Fruit fly (Drosophila melanogaster): ENCODE measurements around the gene CG13999.
A peak's percentile ranks its signal among the peaks of the same experiment; 100 is the strongest.

Gene CG13999

DNA sequence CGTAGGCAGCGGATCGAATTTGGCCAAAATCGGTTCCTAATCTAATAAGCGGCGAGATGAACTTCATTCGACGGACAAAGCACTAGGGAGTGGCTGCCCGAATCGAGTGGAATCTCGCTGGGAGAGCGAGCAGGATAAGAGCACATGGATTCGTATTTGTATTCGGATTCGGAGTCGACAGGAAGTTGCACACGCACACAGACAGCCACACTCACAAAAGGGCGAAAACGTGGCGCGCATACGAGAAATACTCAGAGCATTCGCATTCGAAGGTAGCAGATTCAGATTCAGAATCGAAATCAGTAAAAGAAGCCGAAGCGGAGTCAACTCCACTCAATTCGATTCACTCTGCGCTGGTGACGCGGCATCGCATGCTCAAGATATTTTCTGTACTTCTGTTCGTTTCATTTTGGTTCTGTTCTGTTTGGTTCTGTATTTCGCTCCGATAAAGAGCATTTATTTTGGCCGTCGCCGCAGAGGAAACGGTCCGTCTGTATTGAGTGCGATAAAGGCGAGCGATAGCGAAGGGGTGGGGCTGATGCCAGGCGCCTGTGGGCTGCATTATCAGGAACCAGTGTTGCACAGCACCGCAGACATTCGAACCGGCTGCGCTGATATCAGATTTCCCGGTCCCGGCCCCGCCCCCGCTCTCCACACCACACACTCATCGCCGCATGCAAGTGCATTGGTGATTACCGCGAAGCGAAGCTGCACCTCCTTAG lies 22.2 kb upstream of the CG13999 start:
- no peak for TF ChIP-seq bab1 (GFP tag; optimal IDR thresholded peaks at IDR 0.05)
- TF ChIP-seq CG7045 (GFP tag; optimal IDR thresholded peaks at IDR 0.05), result no peak
- TF ChIP-seq Mnt (GFP tag; optimal IDR thresholded peaks at IDR 0.05), result peak; percentile 58
- TF ChIP-seq CG14711 (tag; optimal IDR thresholded peaks at IDR 0.05), result no peak
- TF ChIP-seq cic (GFP tag; optimal IDR thresholded peaks at IDR 0.05), result peak; percentile 40
- no peak for TF ChIP-seq CG1620 (GFP tag; optimal IDR thresholded peaks at IDR 0.05)
- TF ChIP-seq kay (GFP tag; ENCODE audit: borderline replicate concordance), result no peak
- TF ChIP-seq Crg-1 (GFP tag; optimal IDR thresholded peaks at IDR 0.05), result peak; percentile 34
- TF ChIP-seq CG12768 (GFP tag; optimal IDR thresholded peaks at IDR 0.05), result peak; percentile 70
- no peak for TF ChIP-seq ovo (GFP tag; optimal IDR thresholded peaks at IDR 0.05)
- no peak for TF ChIP-seq tj (GFP tag; optimal IDR thresholded peaks at IDR 0.05)
- TF ChIP-seq pad (GFP tag; optimal IDR thresholded peaks at IDR 0.05), result peak; percentile 30

DNA sequence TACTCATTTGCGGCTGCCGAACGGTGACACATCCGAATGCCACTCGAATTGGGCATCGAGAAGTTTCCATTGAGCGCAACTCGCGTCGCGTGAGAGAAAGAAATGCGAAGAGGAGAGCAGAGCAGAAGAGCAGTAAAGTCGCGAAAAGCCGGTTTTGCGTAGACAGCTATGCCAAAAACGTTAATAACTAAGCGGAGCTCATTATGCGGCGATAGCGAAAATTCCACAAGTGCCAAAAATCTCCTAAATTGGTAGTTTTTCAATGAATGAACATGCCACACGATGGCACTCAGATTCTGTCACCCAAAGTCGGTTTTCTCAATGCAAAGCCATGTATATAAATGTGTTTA lies 21.4 kb upstream of the CG13999 start:
- TF ChIP-seq kay (GFP tag; ENCODE audit: borderline replicate concordance) (peak; percentile 91), CG12768 (GFP tag; optimal IDR thresholded peaks at IDR 0.05) (no peak)

DNA sequence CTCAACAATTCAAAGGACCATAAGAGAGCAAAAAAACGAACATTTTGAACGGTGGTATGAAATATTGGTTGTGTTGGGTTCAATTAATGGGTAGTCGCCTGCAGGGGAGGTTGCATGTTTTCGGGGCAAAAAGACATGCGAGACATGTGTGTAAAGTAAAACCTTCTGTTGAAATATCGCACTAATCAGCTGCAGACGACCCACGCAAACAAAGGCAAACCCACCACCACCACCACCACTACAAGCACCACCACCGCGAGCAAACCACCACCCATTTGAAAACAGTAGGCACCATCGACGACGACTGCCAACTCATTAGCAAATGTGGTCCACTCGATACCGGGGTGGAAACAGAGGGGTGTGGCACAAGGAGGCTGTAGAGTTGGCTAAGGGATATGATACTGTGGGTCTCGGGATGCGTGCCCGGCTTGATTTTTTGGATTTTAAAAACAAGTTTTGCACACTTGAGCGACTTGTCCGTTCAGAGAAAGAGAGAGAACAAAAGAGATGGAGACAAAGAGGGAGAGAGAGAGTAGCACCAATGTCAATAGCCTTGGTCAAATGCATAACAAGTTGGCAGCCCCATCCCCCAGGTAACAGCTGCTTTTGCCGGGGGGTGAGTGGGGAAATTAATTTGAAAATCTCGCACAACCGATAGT lies 20.9 kb upstream of the CG13999 start:
- peak; percentile 8 for TF ChIP-seq Crg-1 (GFP tag; optimal IDR thresholded peaks at IDR 0.05)
- peak; percentile 4 for TF ChIP-seq CG1620 (GFP tag; optimal IDR thresholded peaks at IDR 0.05)
- no peak for TF ChIP-seq tj (GFP tag; optimal IDR thresholded peaks at IDR 0.05)
- no peak for TF ChIP-seq CG7045 (GFP tag; optimal IDR thresholded peaks at IDR 0.05)
- TF ChIP-seq CG7101 (tag; optimal IDR thresholded peaks at IDR 0.05), result no peak
- TF ChIP-seq CG14711 (tag; optimal IDR thresholded peaks at IDR 0.05), result no peak
- TF ChIP-seq toe (GFP tag; optimal IDR thresholded peaks at IDR 0.05), result no peak
- no peak for TF ChIP-seq bab1 (GFP tag; optimal IDR thresholded peaks at IDR 0.05)
- TF ChIP-seq CG12768 (GFP tag; optimal IDR thresholded peaks at IDR 0.05), result no peak
- TF ChIP-seq cic (GFP tag; optimal IDR thresholded peaks at IDR 0.05), result peak; percentile 48
- TF ChIP-seq ovo (GFP tag; optimal IDR thresholded peaks at IDR 0.05), result no peak
- TF ChIP-seq Hr96 (GFP tag; optimal IDR thresholded peaks at IDR 0.05), result no peak
- peak; percentile 47 for TF ChIP-seq pad (GFP tag; optimal IDR thresholded peaks at IDR 0.05)
- TF ChIP-seq CG11617 (GFP tag; optimal IDR thresholded peaks at IDR 0.05), result no peak
- no peak for TF ChIP-seq Clk (GFP tag; optimal IDR thresholded peaks at IDR 0.05)
- no peak for TF ChIP-seq kay (GFP tag; ENCODE audit: borderline replicate concordance)
- no peak for TF ChIP-seq Mnt (GFP tag; optimal IDR thresholded peaks at IDR 0.05)
- no peak for TF ChIP-seq cnc (optimal IDR thresholded peaks at IDR 0.05)
- no peak for TF ChIP-seq CG33017 (tag; optimal IDR thresholded peaks at IDR 0.05)
- TF ChIP-seq CG5204 (GFP tag; optimal IDR thresholded peaks at IDR 0.05), result no peak

DNA sequence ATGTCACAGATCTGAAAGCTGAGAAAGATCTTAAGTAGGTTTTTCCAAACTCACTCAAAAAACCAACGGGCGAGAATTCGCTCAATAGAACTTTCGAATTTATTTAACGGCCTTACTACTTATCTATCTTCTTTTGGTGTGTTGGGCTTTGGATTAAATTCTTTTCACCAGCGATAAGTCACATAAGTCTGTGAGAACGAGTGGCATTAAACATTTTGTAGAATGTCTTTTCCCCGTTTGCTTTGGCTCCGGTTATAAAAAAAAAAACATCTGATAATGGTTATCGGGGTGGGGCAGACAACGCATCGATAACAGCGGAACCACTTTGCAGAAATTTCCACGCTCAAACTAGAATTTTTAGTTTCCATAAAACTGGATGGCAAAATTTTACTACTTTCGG lies 19.3 kb upstream of the CG13999 start:
- TF ChIP-seq Hr96 (GFP tag; optimal IDR thresholded peaks at IDR 0.05), result no peak
- TF ChIP-seq CG1620 (GFP tag; optimal IDR thresholded peaks at IDR 0.05), result no peak
- no peak for TF ChIP-seq CG11617 (GFP tag; optimal IDR thresholded peaks at IDR 0.05)
- TF ChIP-seq CG7101 (tag; optimal IDR thresholded peaks at IDR 0.05), result no peak
- TF ChIP-seq Crg-1 (GFP tag; optimal IDR thresholded peaks at IDR 0.05), result no peak

DNA sequence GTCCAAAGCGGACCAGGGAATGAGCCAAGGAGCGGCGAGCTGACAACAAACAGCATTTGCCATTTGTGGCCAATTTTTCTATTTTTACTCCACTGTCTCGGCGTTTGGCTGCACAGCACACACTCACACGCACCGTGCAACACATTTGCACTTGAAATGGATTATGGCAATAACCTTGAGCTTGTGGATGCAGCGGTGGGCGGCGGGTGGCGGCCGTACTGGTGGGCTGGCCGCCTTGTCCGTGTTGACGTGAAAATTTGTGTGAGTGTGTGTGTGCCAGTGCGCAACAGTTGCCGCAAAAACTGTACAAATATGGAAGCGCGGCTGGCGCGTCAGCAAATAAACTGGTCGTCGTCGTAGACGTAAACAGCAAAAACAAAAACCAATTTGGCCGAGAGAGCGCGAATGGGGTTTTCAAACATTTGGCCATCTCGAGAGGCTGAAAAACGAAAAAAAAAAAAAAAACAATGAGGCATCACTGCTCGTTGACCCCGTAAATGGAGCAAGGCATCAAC lies 18.8 kb upstream of the CG13999 start:
- TF ChIP-seq CG7045 (GFP tag; optimal IDR thresholded peaks at IDR 0.05) (no peak), tj (GFP tag; optimal IDR thresholded peaks at IDR 0.05) (peak; percentile 26)

DNA sequence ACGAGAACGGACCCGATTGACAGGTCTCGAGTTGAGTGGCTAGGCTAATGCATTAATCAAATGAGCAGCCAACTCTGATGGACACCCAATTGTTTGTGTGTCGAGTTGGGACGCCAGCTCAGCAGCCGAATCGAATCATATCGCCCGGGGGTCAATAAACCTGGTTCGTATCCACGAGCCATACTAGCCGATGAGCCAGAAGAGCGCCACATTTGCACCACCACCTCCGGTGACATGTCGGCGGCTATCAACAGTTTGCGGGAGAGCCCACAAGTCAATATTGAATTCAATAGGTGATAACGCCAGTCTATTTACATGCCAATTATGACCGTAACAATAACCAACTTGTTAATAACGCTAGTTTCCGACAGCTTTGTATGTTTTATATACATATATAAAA lies 17.9 kb upstream of the CG13999 start:
- peak; percentile 73 for TF ChIP-seq CG7045 (GFP tag; optimal IDR thresholded peaks at IDR 0.05)
- peak; percentile 46 for TF ChIP-seq cic (GFP tag; optimal IDR thresholded peaks at IDR 0.05)
- TF ChIP-seq Mnt (GFP tag; optimal IDR thresholded peaks at IDR 0.05), result peak; percentile 46
- peak; percentile 70 for TF ChIP-seq CG7101 (tag; optimal IDR thresholded peaks at IDR 0.05)
- peak; percentile 4 for TF ChIP-seq tj (GFP tag; optimal IDR thresholded peaks at IDR 0.05)
- peak; percentile 79 for TF ChIP-seq ovo (GFP tag; optimal IDR thresholded peaks at IDR 0.05)
- peak; percentile 17 for TF ChIP-seq CG33017 (tag; optimal IDR thresholded peaks at IDR 0.05)
- peak; percentile 59 for TF ChIP-seq Clk (GFP tag; optimal IDR thresholded peaks at IDR 0.05)
- TF ChIP-seq Crg-1 (GFP tag; optimal IDR thresholded peaks at IDR 0.05), result peak; percentile 85
- TF ChIP-seq CG1620 (GFP tag; optimal IDR thresholded peaks at IDR 0.05), result peak; percentile 41
- no peak for TF ChIP-seq CG5204 (GFP tag; optimal IDR thresholded peaks at IDR 0.05)
- peak; percentile 47 for TF ChIP-seq CG11617 (GFP tag; optimal IDR thresholded peaks at IDR 0.05)
- TF ChIP-seq kay (GFP tag; ENCODE audit: borderline replicate concordance), result peak; percentile 89
- peak; percentile 76 for TF ChIP-seq CG12768 (GFP tag; optimal IDR thresholded peaks at IDR 0.05)
- TF ChIP-seq CG14711 (tag; optimal IDR thresholded peaks at IDR 0.05), result peak; percentile 52
- TF ChIP-seq bab1 (GFP tag; optimal IDR thresholded peaks at IDR 0.05), result no peak
- peak; percentile 50 for TF ChIP-seq pad (GFP tag; optimal IDR thresholded peaks at IDR 0.05)
- no peak for TF ChIP-seq cnc (optimal IDR thresholded peaks at IDR 0.05)
- peak; percentile 12 for TF ChIP-seq toe (GFP tag; optimal IDR thresholded peaks at IDR 0.05)
- TF ChIP-seq Hr96 (GFP tag; optimal IDR thresholded peaks at IDR 0.05), result no peak

All from whole organism, adult.